Worm (Caenorhabditis elegans) whole organism, L4 larva: ENCODE results near the gene R04B5.6.
"Not testable (repeated sequence)": the region's sequence is repeated elsewhere in the genome, so short reads cannot be mapped to it uniquely, and the experiment has no call there.

Experiments used
- F10B5.3 ChIP-seq: sonication (generic microtip); optimal IDR thresholded peaks from 2 replicates; lab custom pipeline; 2016; ENCODE audit warnings: mild to moderate bottlenecking, missing genetic modification characterization, missing compliant biosample characterization
- T26A8.4 ChIP-seq: fragments of 200-800 bp; sonication (Bioruptor generic); IDR thresholded peaks from 2 replicates; pipeline ENCODE4 v1.3.6; 2022; ENCODE audit warnings: missing genetic modification characterization, missing compliant biosample characterization
- Y48G9A.11 ChIP-seq: fragments of 200-800 bp; sonication (Bioruptor generic); IDR thresholded peaks from 2 replicates; pipeline ENCODE4 v1.3.6; 2022; ENCODE audit warnings: missing genetic modification reagents, missing genetic modification characterization, missing compliant biosample characterization
- aha-1 ChIP-seq: fragments of 150-350 bp; peaks from one replicate; lab custom pipeline; 2014; ENCODE audit warnings: missing biosample characterization, missing genetic modification characterization
- ama-1 ChIP-seq: fragments of 150-350 bp; optimal IDR thresholded peaks from 2 replicates; lab custom pipeline; 2014; ENCODE audit warnings: inconsistent platforms, mixed read lengths
- arid-1 ChIP-seq: fragments of 200-800 bp; sonication (Bioruptor generic); conservative IDR thresholded peaks from 2 replicates; pipeline ENCODE4 v1.3.6; 2022; ENCODE audit warnings: missing genetic modification reagents, missing genetic modification characterization, missing compliant biosample characterization
- ceh-20 ChIP-seq: fragments of 200-800 bp; sonication (Bioruptor generic); IDR thresholded peaks from 2 replicates; pipeline ENCODE4 v1.3.6; 2022; ENCODE audit warnings: missing genetic modification reagents, missing genetic modification characterization, missing compliant biosample characterization
- ceh-44 ChIP-seq: fragments of 200-800 bp; sonication (Bioruptor generic); IDR thresholded peaks from 2 replicates; pipeline ENCODE4 v1.3.6; 2022; ENCODE audit warnings: missing genetic modification reagents, missing genetic modification characterization, missing compliant biosample characterization
- ctbp-1 ChIP-seq: fragments of 200-800 bp; sonication (Bioruptor generic); IDR thresholded peaks from 2 replicates; pipeline ENCODE4 v1.3.6; 2022; ENCODE audit warnings: missing genetic modification reagents, missing genetic modification characterization, missing compliant biosample characterization
- daf-8 ChIP-seq: fragments of 200-800 bp; sonication (Bioruptor generic); IDR thresholded peaks from 2 replicates; pipeline ENCODE4 v1.3.6; 2022; ENCODE audit warnings: missing genetic modification characterization, missing compliant biosample characterization
- dmd-6 ChIP-seq: fragments of 200-800 bp; sonication (Bioruptor generic); IDR thresholded peaks from 2 replicates; pipeline ENCODE4 v1.3.6; 2022; ENCODE audit warnings: missing genetic modification reagents, missing genetic modification characterization, missing compliant biosample characterization
- dmd-8 ChIP-seq: fragments of 200-800 bp; sonication (Bioruptor generic); IDR thresholded peaks from 2 replicates; pipeline ENCODE4 v1.3.6; 2022; ENCODE audit warnings: missing genetic modification characterization, missing compliant biosample characterization
- dmd-9 ChIP-seq: fragments of 200-800 bp; sonication (Bioruptor generic); IDR thresholded peaks from 2 replicates; pipeline ENCODE4 v1.3.6; 2022; ENCODE audit warnings: missing genetic modification reagents, missing genetic modification characterization, missing compliant biosample characterization
- egl-43 ChIP-seq: fragments of 200-800 bp; sonication (Bioruptor generic); IDR thresholded peaks from 2 replicates; pipeline ENCODE4 v1.3.6; 2022; ENCODE audit warnings: missing genetic modification reagents, missing genetic modification characterization, missing compliant biosample characterization
- hlh-30 ChIP-seq: sonication (generic microtip); optimal IDR thresholded peaks from 2 replicates; lab custom pipeline; 2017; ENCODE audit warnings: antibody characterized with exemption, mild to moderate bottlenecking, missing genetic modification characterization, missing compliant biosample characterization; ENCODE audit not compliant: insufficient read depth
- hmg-1.1 ChIP-seq: fragments of 200-800 bp; sonication (Bioruptor generic); IDR thresholded peaks from 2 replicates; pipeline ENCODE4 v1.3.6; 2022; ENCODE audit warnings: missing genetic modification reagents, missing genetic modification characterization, missing compliant biosample characterization
- lin-29 ChIP-seq: fragments of 200-800 bp; sonication (Bioruptor generic); IDR thresholded peaks from 2 replicates; pipeline ENCODE4 v1.3.6; 2022; ENCODE audit warnings: missing genetic modification reagents, missing genetic modification characterization, missing compliant biosample characterization
- lin-38 ChIP-seq: fragments of 200-800 bp; sonication (Bioruptor generic); IDR thresholded peaks from 2 replicates; pipeline ENCODE4 v1.3.6; 2022; ENCODE audit warnings: missing genetic modification reagents, missing genetic modification characterization, missing compliant biosample characterization
- madf-9 ChIP-seq: fragments of 200-800 bp; sonication (Bioruptor generic); conservative IDR thresholded peaks from 2 replicates; pipeline ENCODE4 v1.3.6; 2022; ENCODE audit warnings: missing genetic modification reagents, missing genetic modification characterization, missing compliant biosample characterization
- mdt-29 ChIP-seq: fragments of 200-800 bp; sonication (Bioruptor generic); IDR thresholded peaks from 2 replicates; pipeline ENCODE4 v1.3.6; 2022; ENCODE audit warnings: missing genetic modification reagents, missing genetic modification characterization, missing compliant biosample characterization
- mep-1 ChIP-seq: fragments of 150-350 bp; sonication (generic microtip); optimal IDR thresholded peaks from 3 replicates; lab custom pipeline; 2014; ENCODE audit warnings: missing biosample characterization, missing genetic modification characterization
- nhr-102 ChIP-seq: sonication (generic microtip); optimal IDR thresholded peaks from 2 replicates; lab custom pipeline; 2016; ENCODE audit warnings: mild to moderate bottlenecking, missing genetic modification characterization, moderate library complexity, missing compliant biosample characterization
- nhr-11 ChIP-seq: fragments of 150-350 bp; optimal IDR thresholded peaks from 2 replicates; lab custom pipeline; 2014; ENCODE audit warnings: missing biosample characterization, missing genetic modification characterization
- nhr-25 ChIP-seq: sonication (generic microtip); optimal IDR thresholded peaks from 2 replicates; lab custom pipeline; 2017; ENCODE audit warnings: missing genetic modification characterization, mild to moderate bottlenecking, missing compliant biosample characterization, antibody characterized with exemption, moderate library complexity, borderline replicate concordance; ENCODE audit not compliant: insufficient read depth
- nhr-28 ChIP-seq: fragments of 150-350 bp; optimal IDR thresholded peaks from 2 replicates; lab custom pipeline; 2014; ENCODE audit warnings: missing biosample characterization, missing genetic modification characterization
- nhr-41 ChIP-seq: fragments of 200-800 bp; sonication (Bioruptor generic); IDR thresholded peaks from 2 replicates; pipeline ENCODE4 v1.3.6; 2022; ENCODE audit warnings: missing genetic modification reagents, missing genetic modification characterization, missing compliant biosample characterization
- nhr-6 ChIP-seq: fragments of 150-350 bp; optimal IDR thresholded peaks from 2 replicates; lab custom pipeline; 2014; ENCODE audit warnings: missing biosample characterization, missing genetic modification characterization
- pha-4 ChIP-seq, 2 experiments: fragments of 150-350 bp in 1 of 2; fragments of 200-800 bp in 1 of 2; sonication (Bioruptor generic) in 1 of 2; IDR thresholded peaks in 1 of 2; optimal IDR thresholded peaks in 1 of 2; 2 replicates each; pipeline versions ENCODE4 v1.3.6 to Lab custom; 2014 to 2022; ENCODE audit warnings: missing genetic modification characterization in 2 of 2, missing genetic modification reagents in 2 of 2, missing biosample characterization in 1 of 2, missing compliant biosample characterization in 1 of 2
- set-16 ChIP-seq: fragments of 200-800 bp; sonication (Bioruptor generic); IDR thresholded peaks from 2 replicates; pipeline ENCODE4 v1.3.6; 2022; ENCODE audit warnings: missing genetic modification reagents, missing genetic modification characterization, missing compliant biosample characterization
- unc-62 ChIP-seq, 3 experiments: fragments of 150-350 bp in 1 of 3; sonication (generic microtip); optimal IDR thresholded peaks in 2 of 3; peaks in 1 of 3; 1 replicate in 1 of 3; 2 replicates in 2 of 3; lab custom pipeline; 2014 to 2017; ENCODE audit warnings: missing biosample characterization in 3 of 3, missing genetic modification characterization in 3 of 3, missing genetic modification reagents in 3 of 3, missing genotype in 1 of 3
- vab-7 ChIP-seq: fragments of 200-800 bp; sonication (Bioruptor generic); IDR thresholded peaks from 2 replicates; pipeline ENCODE4 v1.3.6; 2022; ENCODE audit warnings: missing genetic modification reagents, missing genetic modification characterization, missing compliant biosample characterization
- zfp-3 ChIP-seq: fragments of 200-800 bp; sonication (Bioruptor generic); conservative IDR thresholded peaks from 2 replicates; pipeline ENCODE4 v1.3.6; 2022; ENCODE audit warnings: missing genetic modification reagents, missing genetic modification characterization, missing compliant biosample characterization

Gene R04B5.6

DNA sequence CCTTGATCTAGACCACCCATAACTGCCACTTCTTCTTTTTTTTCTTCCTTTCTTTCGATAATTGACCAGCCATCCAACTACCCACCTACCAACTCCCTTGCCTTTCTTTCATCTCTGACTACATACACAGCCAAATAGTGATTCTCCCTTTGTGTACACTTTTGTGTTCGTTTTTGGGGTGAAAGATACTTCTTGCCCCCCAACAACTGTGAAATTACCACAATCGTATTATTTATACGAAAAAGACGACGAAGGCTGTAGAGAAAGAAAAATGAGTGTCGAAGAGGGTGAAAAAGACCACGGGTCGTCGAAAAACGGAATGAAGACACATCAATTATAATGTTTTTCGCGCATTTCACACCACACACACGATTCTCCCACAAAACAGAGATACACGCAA, 38.5 kb upstream of the R04B5.6 start:
- peak; percentile 7 for TF ChIP-seq hlh-30 (tag; lab: Kevin White, UChicago)
- peak; percentile 22 for TF ChIP-seq mep-1 (tag; lab: Kevin White, UChicago)
- TF ChIP-seq F10B5.3 (tag; lab: Kevin White, UChicago): no peak
- TF ChIP-seq unc-62 (GFP tag; optimal IDR thresholded peaks at IDR 0.05 in 1 of 2; lab: Kevin White, UChicago): peak in 1 of 2 experiments; percentile 74
- no peak for TF ChIP-seq unc-62 (tag; optimal IDR thresholded peaks at IDR 0.05; lab: Kevin White, UChicago)
- TF ChIP-seq aha-1 (tag; lab: Kevin White, UChicago): peak; percentile 86
- peak; percentile 56 for TF ChIP-seq ama-1
- TF ChIP-seq daf-8 (GFP tag; lab: Robert Waterston, UW): no peak
- 0 out of 2 replicates have a peak, but pooled peaks have one; percentile 25 for TF ChIP-seq dmd-8 (GFP tag; lab: Robert Waterston, UW)
- 0 out of 2 replicates have a peak, but pooled peaks have one; percentile 19 for TF ChIP-seq T26A8.4
- TF ChIP-seq nhr-28 (tag; lab: Kevin White, UChicago): peak; percentile 16
- peak; percentile 43 for TF ChIP-seq nhr-25
- TF ChIP-seq nhr-6 (tag; lab: Kevin White, UChicago): no peak
- TF ChIP-seq nhr-11 (tag; lab: Kevin White, UChicago): peak; percentile 2

DNA sequence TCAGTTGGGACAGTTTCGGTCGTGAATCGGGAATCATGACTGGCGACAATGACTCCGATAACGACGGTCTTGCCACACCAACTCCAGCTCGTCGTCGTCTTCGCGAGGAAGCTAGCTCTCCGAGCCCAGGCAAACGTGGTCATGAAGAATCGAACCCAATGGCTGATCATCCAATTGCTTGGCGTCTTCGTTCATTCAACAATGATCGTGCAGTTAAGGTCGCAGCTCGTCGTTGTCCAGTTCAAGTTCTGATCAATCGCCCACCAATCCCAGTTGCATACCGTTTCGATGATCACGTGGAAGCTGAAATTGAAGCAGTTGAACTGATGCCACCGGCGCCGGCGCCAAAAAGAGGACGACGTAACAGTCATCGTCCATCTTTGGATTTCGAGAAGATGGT, 37.8 kb upstream of the R04B5.6 start:
- TF ChIP-seq ctbp-1 (GFP tag; lab: Robert Waterston, UW) (no peak), egl-43 (peak; percentile 22; the same call in 1 of the 2 replicates), mdt-29 (GFP tag; lab: Robert Waterston, UW) (no peak)

DNA sequence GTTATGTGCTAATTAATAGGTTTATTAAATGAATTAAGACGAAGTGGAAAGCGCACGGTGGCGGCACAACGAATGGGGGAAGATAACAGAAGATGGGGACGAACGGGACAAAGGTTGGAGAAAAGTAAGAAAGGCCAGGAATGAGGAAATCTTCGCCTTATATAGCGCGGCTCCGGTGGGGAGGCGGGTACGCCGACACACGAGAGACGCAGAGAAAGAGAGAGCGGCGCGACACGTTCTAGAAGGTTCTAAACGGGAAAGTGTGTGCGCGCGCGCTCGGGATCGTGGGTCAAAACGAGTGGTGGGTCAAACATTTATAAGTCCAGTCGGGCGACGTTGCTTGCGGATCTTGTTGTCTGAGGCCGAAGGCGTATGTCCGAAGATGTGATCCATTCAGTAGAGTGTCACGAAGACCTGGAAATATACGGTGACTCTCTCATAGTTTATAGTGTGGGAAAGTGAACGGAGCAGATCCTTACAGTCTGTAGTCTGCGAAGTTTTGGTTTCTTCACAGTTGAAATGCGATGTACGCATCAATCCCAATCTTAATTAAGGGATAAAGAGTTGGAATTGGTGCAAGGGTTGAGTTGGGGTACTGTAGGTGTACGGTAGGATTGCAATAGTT, 35.7 kb upstream of the R04B5.6 start:
- TF ChIP-seq pha-4 (GFP tag; IDR thresholded peaks at IDR 0.05; lab: Robert Waterston, UW) (peak; percentile 65), arid-1 (GFP tag; lab: Robert Waterston, UW) (peak; percentile 31; the same call in 1 of the 2 replicates), ceh-20 (GFP tag; lab: Robert Waterston, UW) (peak; percentile 61; the same call in 1 of the 2 replicates), ceh-44 (GFP tag; lab: Robert Waterston, UW) (0 out of 2 replicates have a peak, but pooled peaks have one; percentile 50), dmd-6 (GFP tag; lab: Robert Waterston, UW) (peak; percentile 67), lin-29 (GFP tag; lab: Robert Waterston, UW) (peak; percentile 51; the same call in 1 of the 2 replicates), nhr-41 (GFP tag; lab: Robert Waterston, UW) (peak; percentile 75; the same call in 1 of the 2 replicates), T26A8.4 (peak; percentile 72), ctbp-1 (GFP tag; lab: Robert Waterston, UW) (0 out of 2 replicates have a peak, but pooled peaks have one; percentile 20), dmd-8 (GFP tag; lab: Robert Waterston, UW) (0 out of 2 replicates have a peak, but pooled peaks have one; percentile 26), set-16 (peak; percentile 89), Y48G9A.11 (GFP tag; lab: Robert Waterston, UW) (peak; percentile 31; the same call in 1 of the 2 replicates), hmg-1.1 (peak; percentile 64; the same call in 1 of the 2 replicates), lin-38 (GFP tag; lab: Robert Waterston, UW) (peak; percentile 69), zfp-3 (GFP tag; lab: Robert Waterston, UW) (0 out of 2 replicates have a peak, but pooled peaks have one; percentile 54), madf-9 (GFP tag; lab: Robert Waterston, UW) (0 out of 2 replicates have a peak, but pooled peaks have one; percentile 56), mdt-29 (GFP tag; lab: Robert Waterston, UW) (peak; percentile 64), dmd-9 (GFP tag; lab: Robert Waterston, UW) (0 out of 2 replicates have a peak, but pooled peaks have one; percentile 36), vab-7 (0 out of 2 replicates have a peak, but pooled peaks have one; percentile 21), nhr-102 (tag; lab: Kevin White, UChicago) (peak; percentile 16)
- TF ChIP-seq pha-4 (tag; optimal IDR thresholded peaks at IDR 0.05; lab: Kevin White, UChicago): not testable (repeated sequence)
- TF ChIP-seq, all 104 proteins: peak for 20; not testable (repeated sequence) for 84
